Worm (Caenorhabditis elegans) whole organism, late embryonic: ENCODE data around the gene C30B5.17.

Experiments
- C08G9.2 ChIP-seq: sonication (generic microtip); optimal IDR thresholded peaks from 2 replicates; lab custom pipeline; 2016; ENCODE audit warnings: mild to moderate bottlenecking, missing genetic modification characterization, moderate library complexity, missing compliant biosample characterization
- K09A11.1 ChIP-seq: sonication (generic microtip); optimal IDR thresholded peaks from 2 replicates; lab custom pipeline; 2017; ENCODE audit warnings: antibody characterized with exemption, mild to moderate bottlenecking, missing genetic modification characterization, missing compliant biosample characterization; ENCODE audit not compliant: insufficient read depth
- ceh-31 ChIP-seq: sonication (generic microtip); optimal IDR thresholded peaks from 2 replicates; lab custom pipeline; 2016; ENCODE audit warnings: missing genetic modification characterization, missing compliant biosample characterization
- dve-1 ChIP-seq: sonication (generic microtip); optimal IDR thresholded peaks from 2 replicates; lab custom pipeline; 2017; ENCODE audit warnings: antibody characterized with exemption, mild to moderate bottlenecking, missing genetic modification characterization, missing compliant biosample characterization
- fax-1 ChIP-seq: sonication (generic microtip); optimal IDR thresholded peaks from 2 replicates; lab custom pipeline; 2016; ENCODE audit warnings: missing genotype, missing genetic modification characterization, missing compliant biosample characterization
- fkh-10 ChIP-seq: fragments of 150-350 bp; optimal IDR thresholded peaks from 2 replicates; lab custom pipeline; 2014; ENCODE audit warnings: missing biosample characterization, missing genetic modification reagents, missing genetic modification characterization
- nfya-1 ChIP-seq: sonication (generic microtip); optimal IDR thresholded peaks from 2 replicates; lab custom pipeline; 2017; ENCODE audit warnings: missing genetic modification characterization, mild to moderate bottlenecking, missing compliant biosample characterization, antibody characterized with exemption, moderate library complexity
- nhr-11 ChIP-seq: fragments of 150-350 bp; optimal IDR thresholded peaks from 2 replicates; lab custom pipeline; 2014; ENCODE audit warnings: missing biosample characterization, missing genetic modification characterization
- pha-4 ChIP-seq: fragments of 150-350 bp; optimal IDR thresholded peaks from 2 replicates; lab custom pipeline; 2018; ENCODE audit warnings: missing biosample characterization, missing genetic modification reagents, missing genetic modification characterization
- pqm-1 ChIP-seq: sonication (generic microtip); optimal IDR thresholded peaks from 2 replicates; lab custom pipeline; 2016; ENCODE audit warnings: missing genetic modification characterization, missing compliant biosample characterization
- pros-1 ChIP-seq: fragments of 150-350 bp; optimal IDR thresholded peaks from 2 replicates; lab custom pipeline; 2014; ENCODE audit warnings: missing biosample characterization, missing genetic modification reagents, missing genetic modification characterization
- unc-42 ChIP-seq: sonication (generic microtip); optimal IDR thresholded peaks from 2 replicates; lab custom pipeline; 2016; ENCODE audit warnings: missing genotype, missing genetic modification characterization, missing compliant biosample characterization
- unc-55 ChIP-seq: sonication (generic microtip); optimal IDR thresholded peaks from 2 replicates; lab custom pipeline; 2017; ENCODE audit warnings: missing biosample characterization, missing genetic modification reagents, missing genetic modification characterization
- unc-86 ChIP-seq: sonication (generic microtip); optimal IDR thresholded peaks from 2 replicates; lab custom pipeline; 2016; ENCODE audit warnings: missing genetic modification characterization, missing compliant biosample characterization

ce11 chrII:6158111-6158510 is 44.7 kb downstream of the C30B5.17 start:
- no peak for TF ChIP-seq pqm-1 (tag; lab: Kevin White, UChicago)
- TF ChIP-seq unc-55 (GFP tag; lab: Kevin White, UChicago), result no peak
- TF ChIP-seq fax-1 (tag; lab: Kevin White, UChicago), result no peak
- no peak for TF ChIP-seq pros-1 (tag; lab: Kevin White, UChicago)
- no peak for TF ChIP-seq K09A11.1 (tag; lab: Kevin White, UChicago)
- no peak for TF ChIP-seq nfya-1 (tag; lab: Kevin White, UChicago)
- no peak for TF ChIP-seq nhr-11
- TF ChIP-seq unc-86, result no peak
- TF ChIP-seq C08G9.2 (tag; lab: Kevin White, UChicago), result no peak
- TF ChIP-seq pha-4 (tag; lab: Kevin White, UChicago), result no peak
- TF ChIP-seq unc-42 (tag; lab: Kevin White, UChicago), result no peak
- TF ChIP-seq ceh-31 (tag; lab: Kevin White, UChicago), result no peak
- TF ChIP-seq fkh-10 (GFP tag; lab: Kevin White, UChicago), result no peak
- TF ChIP-seq dve-1 (tag; lab: Kevin White, UChicago), result no peak
